Fruit fly (Drosophila melanogaster) whole organism, embryonic: ENCODE results near the gene vkg.
A peak's percentile ranks its signal among the peaks of the same experiment; 100 is the strongest.

Source experiments
- Atf6 ChIP-seq: fragments of 200-800 bp; sonication (Bioruptor generic); IDR thresholded peaks from 2 replicates; pipeline ENCODE4 v1.3.6; 2022; ENCODE audit warnings: missing biosample characterization, missing genetic modification characterization
- C15 ChIP-seq: fragments of 200-800 bp; sonication (Bioruptor generic); IDR thresholded peaks from 3 replicates; pipeline ENCODE4 v1.3.6; 2022; ENCODE audit warnings: missing biosample characterization, missing genetic modification characterization
- CG10979 ChIP-seq: fragments of 200-800 bp; sonication (Bioruptor generic); optimal IDR thresholded peaks from 2 replicates; lab custom pipeline; 2018; ENCODE audit warnings: missing biosample characterization, mild to moderate bottlenecking, missing genetic modification characterization, moderate library complexity
- CG11085 ChIP-seq: fragments of 200-800 bp; sonication (Bioruptor generic); IDR thresholded peaks from 2 replicates; pipeline ENCODE4 v1.3.6; 2022; ENCODE audit warnings: missing biosample characterization, missing genetic modification characterization
- CG11695 ChIP-seq: fragments of 200-800 bp; sonication (Bioruptor generic); IDR thresholded peaks from 3 replicates; pipeline ENCODE4 v1.3.6; 2022; ENCODE audit warnings: missing biosample characterization, missing genetic modification characterization
- CG11696 ChIP-seq: fragments of 200-800 bp; sonication (Bioruptor generic); IDR thresholded peaks from 2 replicates; pipeline ENCODE4 v1.3.6; 2022; ENCODE audit warnings: missing biosample characterization, missing genetic modification characterization
- CG14050 ChIP-seq: fragments of 200-800 bp; sonication (Bioruptor generic); IDR thresholded peaks from 3 replicates; pipeline ENCODE4 v1.3.6; 2022; ENCODE audit warnings: missing biosample characterization, missing genetic modification characterization
- CG15073 ChIP-seq: fragments of 200-800 bp; sonication (Bioruptor generic); optimal IDR thresholded peaks from 2 replicates; lab custom pipeline; 2016; ENCODE audit warnings: missing biosample characterization, missing genetic modification characterization
- CG15514 ChIP-seq: fragments of 200-800 bp; sonication (Bioruptor generic); optimal IDR thresholded peaks from 3 replicates; lab custom pipeline; 2017; ENCODE audit warnings: missing biosample characterization, missing genetic modification characterization, mild to moderate bottlenecking, moderate library complexity, missing genetic modification reagents
- CG1647 ChIP-seq: fragments of 200-800 bp; sonication (Bioruptor generic); optimal IDR thresholded peaks from 3 replicates; lab custom pipeline; 2016; ENCODE audit warnings: missing biosample characterization, missing genetic modification characterization
- CG16813 ChIP-seq: fragments of 200-800 bp; sonication (Bioruptor generic); IDR thresholded peaks from 3 replicates; pipeline ENCODE4 v1.3.6; 2022; ENCODE audit warnings: missing biosample characterization, missing genetic modification characterization; ENCODE audit not compliant: partially characterized antibody
- CG2712 ChIP-seq: fragments of 200-800 bp; optimal IDR thresholded peaks from 3 replicates; lab custom pipeline; 2019; ENCODE audit warnings: missing biosample characterization, mild to moderate bottlenecking, missing genetic modification characterization, moderate library complexity
- CG30403 ChIP-seq: fragments of 200-800 bp; sonication (Bioruptor generic); optimal IDR thresholded peaks from 3 replicates; lab custom pipeline; 2016; ENCODE audit warnings: missing biosample characterization, missing genetic modification characterization
- CG33213 ChIP-seq: fragments of 200-800 bp; sonication (Bioruptor generic); optimal IDR thresholded peaks from 3 replicates; lab custom pipeline; 2016; ENCODE audit warnings: missing biosample characterization, missing genetic modification characterization
- CG4282 ChIP-seq: fragments of 200-800 bp; sonication (Bioruptor generic); optimal IDR thresholded peaks from 2 replicates; lab custom pipeline; 2016; ENCODE audit warnings: missing biosample characterization, missing genetic modification characterization
- CG4404 ChIP-seq: fragments of 200-800 bp; sonication (Bioruptor generic); IDR thresholded peaks from 2 replicates; pipeline ENCODE4 v1.3.6; 2022; ENCODE audit warnings: missing biosample characterization, missing genetic modification characterization
- CG9437 ChIP-seq: fragments of 200-800 bp; sonication (Bioruptor generic); optimal IDR thresholded peaks from 2 replicates; lab custom pipeline; 2018; ENCODE audit warnings: missing biosample characterization, mild to moderate bottlenecking, missing genetic modification characterization
- CG9609 ChIP-seq: fragments of 200-800 bp; sonication (Bioruptor generic); optimal IDR thresholded peaks from 3 replicates; lab custom pipeline; 2016; ENCODE audit warnings: missing biosample characterization, missing genetic modification characterization
- CoRest ChIP-seq: fragments of 200-800 bp; sonication (Bioruptor generic); optimal IDR thresholded peaks from 3 replicates; lab custom pipeline; 2018; ENCODE audit warnings: missing biosample characterization, mild to moderate bottlenecking, missing genetic modification characterization, moderate library complexity
- Dref ChIP-seq: fragments of 200-800 bp; sonication (Bioruptor generic); IDR thresholded peaks from 2 replicates; pipeline ENCODE4 v1.3.6; 2022; ENCODE audit warnings: missing biosample characterization, missing genetic modification characterization
- Eip74EF ChIP-seq, 2 experiments: fragments of 200-800 bp in 1 of 2; fragments of >200 bp in 1 of 2; sonication (Bioruptor generic) in 1 of 2; optimal IDR thresholded peaks; 2 replicates each; lab custom pipeline; 2017 to 2019; ENCODE audit warnings: missing biosample characterization in 2 of 2, missing genetic modification characterization in 2 of 2, mild to moderate bottlenecking in 1 of 2, moderate library complexity in 1 of 2
- Elba2 ChIP-seq: fragments of 200-800 bp; sonication (Bioruptor generic); optimal IDR thresholded peaks from 3 replicates; lab custom pipeline; 2016; ENCODE audit warnings: missing biosample characterization, missing genetic modification characterization
- HLH3B ChIP-seq: fragments of 200-800 bp; sonication (Bioruptor generic); IDR thresholded peaks from 2 replicates; pipeline ENCODE4 v1.3.6; 2022; ENCODE audit warnings: missing biosample characterization, missing genetic modification characterization
- Hr39 ChIP-seq: fragments of >200 bp; optimal IDR thresholded peaks from 2 replicates; lab custom pipeline; 2017
- Kr ChIP-seq: fragments of 200-800 bp; sonication (Bioruptor generic); optimal IDR thresholded peaks from 2 replicates; lab custom pipeline; 2017; ENCODE audit warnings: missing biosample characterization, mild to moderate bottlenecking, missing genetic modification characterization
- Lim3 ChIP-seq: fragments of 200-800 bp; sonication (Bioruptor generic); IDR thresholded peaks from 2 replicates; pipeline ENCODE4 v1.3.6; 2022; ENCODE audit warnings: missing biosample characterization, missing genetic modification characterization
- Oli ChIP-seq: fragments of 200-800 bp; sonication (Bioruptor generic); optimal IDR thresholded peaks from 2 replicates; lab custom pipeline; 2018; ENCODE audit warnings: missing biosample characterization, mild to moderate bottlenecking, missing genetic modification characterization, moderate library complexity
- PHDP ChIP-seq: fragments of 200-800 bp; sonication (Bioruptor generic); optimal IDR thresholded peaks from 3 replicates; lab custom pipeline; 2018; ENCODE audit warnings: missing biosample characterization, mild to moderate bottlenecking, missing genetic modification characterization, moderate library complexity
- Taf1 ChIP-seq: fragments of 200-800 bp; sonication (Bioruptor generic); IDR thresholded peaks from 2 replicates; pipeline ENCODE4 v1.3.6; 2022; ENCODE audit warnings: missing biosample characterization, missing genetic modification characterization
- ab ChIP-seq: fragments of 200-800 bp; sonication (Bioruptor generic); optimal IDR thresholded peaks from 2 replicates; lab custom pipeline; 2016; ENCODE audit warnings: missing biosample characterization, missing genetic modification characterization
- amos ChIP-seq: fragments of 200-800 bp; sonication (Bioruptor generic); IDR thresholded peaks from 2 replicates; pipeline ENCODE4 v1.3.6; 2022; ENCODE audit warnings: missing biosample characterization, missing genetic modification characterization; ENCODE audit not compliant: partially characterized antibody
- chinmo ChIP-seq: fragments of 200-800 bp; sonication (Bioruptor generic); IDR thresholded peaks from 4 replicates; pipeline ENCODE4 v1.3.6; 2022; ENCODE audit warnings: missing biosample characterization, missing genetic modification characterization; ENCODE audit not compliant: partially characterized antibody
- croc ChIP-seq: fragments of 200-800 bp; sonication (Bioruptor generic); conservative IDR thresholded peaks from 3 replicates; pipeline ENCODE4 v1.3.6; 2022; ENCODE audit warnings: missing biosample characterization, missing genetic modification characterization
- esg ChIP-seq: fragments of 200-800 bp; sonication (Bioruptor generic); conservative IDR thresholded peaks from 2 replicates; pipeline ENCODE4 v1.3.6; 2022; ENCODE audit warnings: missing biosample characterization, missing genetic modification characterization
- exex ChIP-seq: fragments of 200-800 bp; sonication (Bioruptor generic); optimal IDR thresholded peaks from 4 replicates; lab custom pipeline; 2018; ENCODE audit warnings: missing biosample characterization, mild to moderate bottlenecking, missing genetic modification characterization, moderate library complexity
- fd3F ChIP-seq: fragments of 200-800 bp; sonication (Bioruptor generic); optimal IDR thresholded peaks from 2 replicates; lab custom pipeline; 2018; ENCODE audit warnings: missing biosample characterization, mild to moderate bottlenecking, missing genetic modification characterization, moderate library complexity
- fd96Cb ChIP-seq: fragments of 200-800 bp; sonication (Bioruptor generic); optimal IDR thresholded peaks from 2 replicates; lab custom pipeline; 2018; ENCODE audit warnings: missing biosample characterization, mild to moderate bottlenecking, missing genetic modification characterization, moderate library complexity
- fu2 ChIP-seq: fragments of 200-800 bp; sonication (Bioruptor generic); optimal IDR thresholded peaks from 2 replicates; lab custom pipeline; 2016; ENCODE audit warnings: missing biosample characterization, missing genetic modification characterization
- gce ChIP-seq: fragments of 200-800 bp; sonication (Bioruptor generic); IDR thresholded peaks from 3 replicates; pipeline ENCODE4 v1.3.6; 2022; ENCODE audit warnings: missing biosample characterization, missing genetic modification characterization
- jigr1 ChIP-seq: fragments of 200-800 bp; sonication (Bioruptor generic); IDR thresholded peaks from 3 replicates; pipeline ENCODE4 v1.3.6; 2022; ENCODE audit warnings: missing biosample characterization, missing genetic modification characterization
- kah ChIP-seq: fragments of 200-800 bp; sonication (Bioruptor generic); optimal IDR thresholded peaks from 2 replicates; lab custom pipeline; 2018; ENCODE audit warnings: missing biosample characterization, mild to moderate bottlenecking, missing genetic modification characterization
- lab ChIP-seq: fragments of 200-800 bp; sonication (Bioruptor generic); optimal IDR thresholded peaks from 3 replicates; lab custom pipeline; 2017; ENCODE audit warnings: missing biosample characterization, missing genetic modification characterization, mild to moderate bottlenecking, moderate library complexity, missing genetic modification reagents
- lbe ChIP-seq: fragments of 200-800 bp; sonication (Bioruptor generic); optimal IDR thresholded peaks from 2 replicates; lab custom pipeline; 2016; ENCODE audit warnings: missing biosample characterization, mild to moderate bottlenecking, missing genetic modification characterization
- mirr ChIP-seq: fragments of 200-800 bp; sonication (Bioruptor generic); optimal IDR thresholded peaks from 3 replicates; lab custom pipeline; 2018; ENCODE audit warnings: missing biosample characterization, mild to moderate bottlenecking, missing genetic modification characterization
- pan ChIP-seq, 4 experiments: fragments of >200 bp in 3 of 4; fragments of 200-800 bp in 1 of 4; sonication (Bioruptor generic) in 1 of 4; optimal IDR thresholded peaks in 3 of 4; IDR thresholded peaks in 1 of 4; 2 replicates each; pipeline versions ENCODE4 v1.3.6 to Lab custom; 2017 to 2022; ENCODE audit warnings: missing biosample characterization in 2 of 4, missing genetic modification characterization in 2 of 4, mixed read lengths in 1 of 4
- stc ChIP-seq: fragments of 200-800 bp; sonication (Bioruptor generic); IDR thresholded peaks from 2 replicates; pipeline ENCODE4 v1.3.6; 2022; ENCODE audit warnings: missing biosample characterization, missing genetic modification characterization
- tio ChIP-seq: fragments of 200-800 bp; sonication (Bioruptor generic); optimal IDR thresholded peaks from 2 replicates; lab custom pipeline; 2017; ENCODE audit warnings: missing biosample characterization, missing genetic modification characterization, inconsistent platforms
- zfh1 ChIP-seq: fragments of 200-800 bp; sonication (Bioruptor generic); IDR thresholded peaks from 3 replicates; pipeline ENCODE4 v1.3.6; 2022; ENCODE audit warnings: missing biosample characterization, missing genetic modification characterization

The vkg gene

DNA sequence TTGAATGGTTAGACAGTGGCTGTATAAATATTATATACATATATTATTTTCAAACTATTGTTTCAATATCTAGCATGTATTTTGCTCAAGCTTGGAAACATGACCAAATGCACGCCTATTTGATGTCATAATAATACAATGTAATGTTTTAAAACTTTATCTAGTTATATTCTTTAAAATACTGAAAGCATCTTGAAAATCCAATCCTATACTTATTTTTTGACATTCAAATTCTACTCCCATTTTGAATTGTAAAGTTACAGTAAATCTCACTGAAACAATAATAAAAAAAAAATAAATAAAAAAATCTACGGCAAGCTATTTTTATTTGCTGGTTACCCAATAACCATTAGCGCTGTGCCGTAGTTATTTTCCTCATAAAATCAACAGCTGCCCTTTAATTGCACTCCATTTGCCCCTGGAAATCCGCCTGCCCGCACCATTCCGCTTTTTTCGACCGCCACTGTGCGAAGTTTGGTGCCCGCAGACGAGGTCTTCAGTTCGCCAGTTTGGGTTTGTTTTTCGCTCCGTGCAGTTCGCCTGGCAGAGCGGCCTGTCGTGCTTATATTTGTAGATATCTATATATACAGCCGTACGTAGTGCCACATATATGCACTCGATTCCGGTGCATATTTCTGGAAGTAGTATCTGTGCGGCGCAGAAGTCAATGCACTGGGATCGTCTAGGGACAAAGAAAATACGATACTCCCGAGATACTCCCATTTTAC, 17.1 kb upstream of the vkg start (continued):
- TF ChIP-seq CG9609: peak; percentile 5
- TF ChIP-seq Elba2: no peak
- TF ChIP-seq fd3F (GFP tag; lab: Kevin White, UChicago): peak; percentile 41
- 0 out of 2 replicates have a peak, but pooled peaks have one; percentile 13 for TF ChIP-seq esg (GFP tag; lab: Robert Waterston, UW)
- no peak for TF ChIP-seq Taf1 (GFP tag; lab: Robert Waterston, UW)
- TF ChIP-seq jigr1 (GFP tag; lab: Robert Waterston, UW): no peak
- peak; percentile 29 for TF ChIP-seq kah (GFP tag; lab: Kevin White, UChicago)
- no peak for TF ChIP-seq Kr (GFP tag; lab: Kevin White, UChicago)
- TF ChIP-seq CG14050 (GFP tag; lab: Robert Waterston, UW): peak; percentile 30; the same call in 2 of the 3 replicates
- TF ChIP-seq gce (GFP tag; lab: Robert Waterston, UW): peak; percentile 77; the same call in 2 of the 3 replicates
- no peak for TF ChIP-seq CG4282 (GFP tag; lab: Kevin White, UChicago)
- TF ChIP-seq ab: no peak
- no peak for TF ChIP-seq pan (optimal IDR thresholded peaks at IDR 0.05; lab: Kevin White, UChicago)
- TF ChIP-seq pan (GFP tag; optimal IDR thresholded peaks at IDR 0.05 in 1 of 2, IDR thresholded peaks at IDR 0.05 in 1 of 2): peak in 1 of 2 experiments; percentile 47
- no peak for TF ChIP-seq Lim3 (GFP tag; lab: Robert Waterston, UW)
- no peak for TF ChIP-seq fu2
- peak; percentile 67 for TF ChIP-seq lab (GFP tag; lab: Kevin White, UChicago)
- TF ChIP-seq Eip74EF (GFP tag; optimal IDR thresholded peaks at IDR 0.05; lab: Kevin White, UChicago): peak in 1 of 2 experiments; percentile 55
- TF ChIP-seq CG15514 (GFP tag; lab: Kevin White, UChicago): peak; percentile 26
- peak; percentile 74 for TF ChIP-seq CG9437 (GFP tag; lab: Kevin White, UChicago)
- peak; percentile 24 for TF ChIP-seq tio (GFP tag; lab: Kevin White, UChicago)
- TF ChIP-seq CG30403: peak; percentile 56
- no peak for TF ChIP-seq amos (GFP tag; lab: Robert Waterston, UW)
- TF ChIP-seq Atf6: peak; percentile 61; the same call in 1 of the 2 replicates
- peak; percentile 57; the same call in 1 of the 3 replicates for TF ChIP-seq CG11695
- TF ChIP-seq lbe (GFP tag; lab: Kevin White, UChicago): no peak
- TF ChIP-seq fd96Cb (tag; lab: Kevin White, UChicago): peak; percentile 61
- peak; percentile 25 for TF ChIP-seq HLH3B (GFP tag; lab: Robert Waterston, UW)
- TF ChIP-seq mirr (GFP tag; lab: Kevin White, UChicago): peak; percentile 25
- peak; percentile 66 for TF ChIP-seq Oli (tag; lab: Kevin White, UChicago)
- peak; percentile 97 for TF ChIP-seq CG15073
- peak; percentile 41; the same call in 1 of the 2 replicates for TF ChIP-seq CG11696 (GFP tag; lab: Robert Waterston, UW)
- peak; percentile 3 for TF ChIP-seq CG33213 (GFP tag; lab: Kevin White, UChicago)
- 0 out of 3 replicates have a peak, but pooled peaks have one; percentile 21 for TF ChIP-seq C15 (GFP tag; lab: Robert Waterston, UW)
- TF ChIP-seq Dref (GFP tag; lab: Robert Waterston, UW): no peak
- peak; percentile 27; the same call in 1 of the 2 replicates for TF ChIP-seq CG4404 (GFP tag; lab: Robert Waterston, UW)
- TF ChIP-seq CoRest: peak; percentile 49
- TF ChIP-seq CG16813 (GFP tag; lab: Robert Waterston, UW): no peak
- peak; percentile 41; the same call in 1 of the 2 replicates for TF ChIP-seq stc (GFP tag; lab: Robert Waterston, UW)
- TF ChIP-seq CG11085 (GFP tag; lab: Robert Waterston, UW): peak; percentile 43; the same call in 1 of the 2 replicates
- TF ChIP-seq chinmo: no peak
- peak; percentile 63; the same call in 2 of the 3 replicates for TF ChIP-seq zfh1 (GFP tag; lab: Robert Waterston, UW)
- TF ChIP-seq CG1647 (GFP tag; lab: Kevin White, UChicago): no peak
- TF ChIP-seq exex (tag; lab: Kevin White, UChicago): no peak
- TF ChIP-seq CG2712: peak; percentile 58
- TF ChIP-seq CG10979 (tag; lab: Kevin White, UChicago): peak; percentile 54
- TF ChIP-seq Hr39 (lab: Kevin White, UChicago): no peak
- peak; percentile 35; the same call in 1 of the 3 replicates for TF ChIP-seq croc (GFP tag; lab: Robert Waterston, UW)
- peak; percentile 46 for TF ChIP-seq PHDP (tag; lab: Kevin White, UChicago)
